Fruit fly (Drosophila melanogaster): ENCODE measurements around the gene Cyp4d2.

Gene Cyp4d2

dm6 chrX:2193809-2194207, 18.0 kb downstream of the Cyp4d2 start, which contains the start of gene CG14053:
TSS of gene CG14053 (minus strand) at chrX:2193909.
- no peak for TF ChIP-seq Lhr (GFP tag; optimal IDR thresholded peaks at IDR 0.05)
- TF ChIP-seq Ets65A (GFP tag), result peak; percentile 19
- peak; percentile 23 for TF ChIP-seq D19A (tag; optimal IDR thresholded peaks at IDR 0.05)

dm6 chrX:2194208-2195094, 18.6 kb downstream of the Cyp4d2 start:
- TF ChIP-seq Oaz (GFP tag; IDR thresholded peaks at IDR 0.05), result no peak
- peak; percentile 57 for TF ChIP-seq CG12769 (tag; optimal IDR thresholded peaks at IDR 0.05)
- TF ChIP-seq mirr (GFP tag; optimal IDR thresholded peaks at IDR 0.05), result peak; percentile 80
- TF ChIP-seq sug (tag; optimal IDR thresholded peaks at IDR 0.05), result peak; percentile 94
- peak; percentile 4 for TF ChIP-seq cwo (GFP tag; optimal IDR thresholded peaks at IDR 0.05)
- TF ChIP-seq CG13287 (GFP tag; IDR thresholded peaks at IDR 0.05; ENCODE audit: partially characterized antibody), result peak; percentile 13; the same call in 1 of the 2 replicates
- peak; percentile 71; the same call in 1 of the 4 replicates for TF ChIP-seq chinmo (GFP tag; IDR thresholded peaks at IDR 0.05; ENCODE audit: partially characterized antibody)
- no peak for TF ChIP-seq pita (GFP tag; optimal IDR thresholded peaks at IDR 0.05)
- no peak for TF ChIP-seq bab2 (GFP tag; optimal IDR thresholded peaks at IDR 0.05)
- TF ChIP-seq CG7786 (GFP tag; optimal IDR thresholded peaks at IDR 0.05), result no peak
- TF ChIP-seq stwl (tag; optimal IDR thresholded peaks at IDR 0.05), result peak; percentile 92
- no peak for TF ChIP-seq Xbp1 (GFP tag; optimal IDR thresholded peaks at IDR 0.05)
- peak; percentile 62 to 71 for TF ChIP-seq Trl (optimal IDR thresholded peaks at IDR 0.05)
- TF ChIP-seq Trl (GFP tag; optimal IDR thresholded peaks at IDR 0.05), result no peak
- TF ChIP-seq HLH54F (GFP tag; optimal IDR thresholded peaks at IDR 0.05), result no peak
- TF ChIP-seq ken (GFP tag; IDR thresholded peaks at IDR 0.05), result no peak
- TF ChIP-seq nerfin-2 (GFP tag; IDR thresholded peaks at IDR 0.05; ENCODE audit: partially characterized antibody), result no peak
- peak; percentile 28; the same call in 1 of the 2 replicates for TF ChIP-seq Adf1 (GFP tag; IDR thresholded peaks at IDR 0.05)
- TF ChIP-seq ase (GFP tag; IDR thresholded peaks at IDR 0.05), result no peak
- no peak for TF ChIP-seq Oli (tag; optimal IDR thresholded peaks at IDR 0.05)
- no peak for TF ChIP-seq D19B (GFP tag; optimal IDR thresholded peaks at IDR 0.05)
- TF ChIP-seq crol (GFP tag; IDR thresholded peaks at IDR 0.05), result peak; percentile 75
- peak in 1 of 2 experiments; percentile 17 for TF ChIP-seq Pdp1 (GFP tag; optimal IDR thresholded peaks at IDR 0.05)
- TF ChIP-seq CG32532 (GFP tag; IDR thresholded peaks at IDR 0.05), result peak; percentile 48; the same call in 1 of the 2 replicates
- TF ChIP-seq CG34376 (GFP tag; optimal IDR thresholded peaks at IDR 0.05), result peak; percentile 58
- peak; percentile 36 for TF ChIP-seq lab (GFP tag; optimal IDR thresholded peaks at IDR 0.05)
- peak; percentile 2 for TF ChIP-seq CG17385 (GFP tag; optimal IDR thresholded peaks at IDR 0.05)
- no peak for TF ChIP-seq CG16815 (GFP tag; optimal IDR thresholded peaks at IDR 0.05)
- peak; percentile 58 for TF ChIP-seq CG10543 (GFP tag; optimal IDR thresholded peaks at IDR 0.05)
- no peak for TF ChIP-seq CG1233 (GFP tag; optimal IDR thresholded peaks at IDR 0.05)
- TF ChIP-seq CG6689 (GFP tag; IDR thresholded peaks at IDR 0.05), result no peak
- no peak for TF ChIP-seq CG3065 (GFP tag; optimal IDR thresholded peaks at IDR 0.05)
- 0 out of 4 replicates have a peak, but pooled peaks have one; percentile 35 for TF ChIP-seq Dll (GFP tag; IDR thresholded peaks at IDR 0.05; ENCODE audit: partially characterized antibody)
- no peak for TF ChIP-seq CG32767 (GFP tag; IDR thresholded peaks at IDR 0.05)
- TF ChIP-seq Ets65A (GFP tag), result peak; percentile 70
- no peak for TF ChIP-seq NK7.1 (GFP tag; optimal IDR thresholded peaks at IDR 0.05)
- TF ChIP-seq CG2120 (GFP tag; optimal IDR thresholded peaks at IDR 0.05), result no peak
- TF ChIP-seq CG4820 (GFP tag; optimal IDR thresholded peaks at IDR 0.05), result no peak
- TF ChIP-seq Neu2 (GFP tag; optimal IDR thresholded peaks at IDR 0.05; ENCODE audit: borderline replicate concordance), result no peak
- TF ChIP-seq Dad (GFP tag; optimal IDR thresholded peaks at IDR 0.05), result no peak
- 0 out of 2 replicates have a peak, but pooled peaks have one; percentile 5 for TF ChIP-seq CG14441 (GFP tag; IDR thresholded peaks at IDR 0.05)
- no peak for TF ChIP-seq cato (GFP tag; optimal IDR thresholded peaks at IDR 0.05; ENCODE audit: borderline replicate concordance)
- TF ChIP-seq HmgZ (tag; optimal IDR thresholded peaks at IDR 0.05), result peak; percentile 11
- TF ChIP-seq exex (tag; optimal IDR thresholded peaks at IDR 0.05), result peak; percentile 75

Data from whole organism, embryonic.